Worm (Caenorhabditis elegans) whole organism, early embryonic: Measurements from ENCODE around the gene cpb-2.

Experiments used
- B0310.2 ChIP-seq: sonication (generic microtip); optimal IDR thresholded peaks from 2 replicates; lab custom pipeline; 2016; ENCODE audit warnings: mild to moderate bottlenecking, missing genetic modification characterization, missing compliant biosample characterization
- F13C5.2 ChIP-seq: sonication (generic microtip); optimal IDR thresholded peaks from 2 replicates; lab custom pipeline; 2017; ENCODE audit warnings: mild to moderate bottlenecking, missing genetic modification characterization, inconsistent platforms, missing compliant biosample characterization
- aly-1 ChIP-seq: sonication (generic microtip); optimal IDR thresholded peaks from 2 replicates; lab custom pipeline; 2016; ENCODE audit warnings: missing genetic modification characterization, missing compliant biosample characterization
- ama-1 ChIP-seq: fragments of 150-350 bp; optimal IDR thresholded peaks from 2 replicates; lab custom pipeline; 2014
- ceh-13 ChIP-seq: fragments of 200-800 bp; sonication (Bioruptor generic); optimal IDR thresholded peaks from 2 replicates; lab custom pipeline; 2018; ENCODE audit warnings: mild to moderate bottlenecking, missing genetic modification characterization, missing compliant biosample characterization
- ceh-36 ChIP-seq: sonication (generic microtip); optimal IDR thresholded peaks from 2 replicates; lab custom pipeline; 2016; ENCODE audit warnings: missing genetic modification characterization, inconsistent platforms, missing compliant biosample characterization
- ets-7 ChIP-seq: sonication (generic microtip); optimal IDR thresholded peaks from 2 replicates; lab custom pipeline; 2016; ENCODE audit warnings: missing genotype, missing genetic modification characterization, missing compliant biosample characterization
- flt-1 ChIP-seq: fragments of 200-800 bp; sonication (Bioruptor generic); IDR thresholded peaks from 2 replicates; pipeline ENCODE4 v1.3.6; 2022; ENCODE audit warnings: missing genetic modification characterization, missing compliant biosample characterization
- hmbx-1 ChIP-seq: sonication (generic microtip); optimal IDR thresholded peaks from 2 replicates; lab custom pipeline; 2016; ENCODE audit warnings: mild to moderate bottlenecking, missing genetic modification characterization, missing compliant biosample characterization
- hmg-4 ChIP-seq: fragments of 200-800 bp; sonication (Bioruptor generic); optimal IDR thresholded peaks from 2 replicates; lab custom pipeline; 2018; ENCODE audit warnings: mild to moderate bottlenecking, missing genetic modification characterization, missing compliant biosample characterization
- hnd-1 ChIP-seq: sonication (generic microtip); optimal IDR thresholded peaks from 2 replicates; lab custom pipeline; 2016; ENCODE audit warnings: missing genetic modification characterization, missing compliant biosample characterization
- pes-1 ChIP-seq: fragments of 200-800 bp; sonication (Bioruptor generic); IDR thresholded peaks from 2 replicates; pipeline ENCODE4 v1.3.6; 2022; ENCODE audit warnings: missing genetic modification reagents, missing genetic modification characterization, missing compliant biosample characterization
- scrt-1 ChIP-seq: fragments of 200-800 bp; sonication (Bioruptor generic); IDR thresholded peaks from 2 replicates; pipeline ENCODE4 v1.3.6; 2022; ENCODE audit warnings: missing genetic modification characterization, missing compliant biosample characterization
- sea-1 ChIP-seq: fragments of 200-800 bp; sonication (Bioruptor generic); conservative IDR thresholded peaks from 2 replicates; pipeline ENCODE4 v1.3.6; 2022; ENCODE audit warnings: missing genetic modification characterization, missing compliant biosample characterization
- tbx-11 ChIP-seq: fragments of 200-800 bp; sonication (Bioruptor generic); IDR thresholded peaks from 2 replicates; pipeline ENCODE4 v1.3.6; 2022; ENCODE audit warnings: missing genetic modification characterization, missing compliant biosample characterization
- tbx-37 ChIP-seq: fragments of 200-800 bp; sonication (Bioruptor generic); conservative IDR thresholded peaks from 2 replicates; pipeline ENCODE4 v1.3.6; 2022; ENCODE audit warnings: missing genetic modification reagents, missing genetic modification characterization, missing compliant biosample characterization
- tra-4 ChIP-seq: sonication (generic microtip); optimal IDR thresholded peaks from 2 replicates; lab custom pipeline; 2017; ENCODE audit warnings: missing genetic modification characterization, missing compliant biosample characterization

Gene cpb-2

ce11 chrII:6236093-6236945, 43.7 kb downstream of the cpb-2 start:
- TF ChIP-seq ama-1 = no peak
- TF ChIP-seq hmg-4 (GFP tag; lab: Kevin White, UChicago) = no peak
- TF ChIP-seq B0310.2 = no peak
- TF ChIP-seq F13C5.2 (tag; lab: Kevin White, UChicago) = no peak
- TF ChIP-seq hmbx-1 (tag; lab: Kevin White, UChicago) = no peak
- no peak for TF ChIP-seq ets-7 (tag; lab: Kevin White, UChicago)
- TF ChIP-seq hnd-1 (tag; lab: Kevin White, UChicago) = no peak
- TF ChIP-seq tbx-37 = no peak
- no peak for TF ChIP-seq flt-1
- no peak for TF ChIP-seq tbx-11 (GFP tag; lab: Robert Waterston, UW)
- no peak for TF ChIP-seq scrt-1 (GFP tag; lab: Robert Waterston, UW)
- TF ChIP-seq ceh-36 (tag; lab: Kevin White, UChicago) = no peak
- no peak for TF ChIP-seq aly-1 (tag; lab: Kevin White, UChicago)
- no peak for TF ChIP-seq sea-1 (GFP tag; lab: Robert Waterston, UW)
- TF ChIP-seq pes-1 (GFP tag; lab: Robert Waterston, UW) = no peak
- no peak for TF ChIP-seq ceh-13
- no peak for TF ChIP-seq tra-4 (tag; lab: Kevin White, UChicago)

DNA sequence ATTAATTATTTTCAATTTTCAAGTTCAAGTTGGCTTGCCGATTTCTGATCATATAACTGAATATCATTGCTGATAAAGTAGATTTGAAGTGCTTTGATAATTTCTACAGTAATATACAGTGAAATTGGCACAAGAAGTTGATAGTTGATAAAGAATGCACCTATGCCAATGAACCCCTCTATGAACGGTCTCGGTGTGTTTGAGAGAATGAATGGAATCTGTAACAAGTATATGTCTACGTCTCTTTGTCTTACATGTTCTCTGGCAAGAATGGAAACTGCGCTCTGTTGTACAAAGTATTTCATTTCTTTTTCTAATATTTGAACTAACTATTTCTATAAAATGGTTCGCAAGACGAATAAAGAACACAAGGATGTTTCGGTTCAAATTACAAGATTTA, 49.2 kb downstream of the cpb-2 start, which contains the start of gene T24H7.8:
TSS of gene T24H7.8 (plus strand) at position 301 of the 400 bp plus-strand sequence.
- TF ChIP-seq hmg-4 (GFP tag; lab: Kevin White, UChicago) (no peak), tra-4 (tag; lab: Kevin White, UChicago) (no peak), B0310.2 (no peak), pes-1 (GFP tag; lab: Robert Waterston, UW) (no peak), flt-1 (no peak), ets-7 (tag; lab: Kevin White, UChicago) (no peak), aly-1 (tag; lab: Kevin White, UChicago) (no peak), scrt-1 (GFP tag; lab: Robert Waterston, UW) (no peak), hmbx-1 (tag; lab: Kevin White, UChicago) (no peak)

DNA sequence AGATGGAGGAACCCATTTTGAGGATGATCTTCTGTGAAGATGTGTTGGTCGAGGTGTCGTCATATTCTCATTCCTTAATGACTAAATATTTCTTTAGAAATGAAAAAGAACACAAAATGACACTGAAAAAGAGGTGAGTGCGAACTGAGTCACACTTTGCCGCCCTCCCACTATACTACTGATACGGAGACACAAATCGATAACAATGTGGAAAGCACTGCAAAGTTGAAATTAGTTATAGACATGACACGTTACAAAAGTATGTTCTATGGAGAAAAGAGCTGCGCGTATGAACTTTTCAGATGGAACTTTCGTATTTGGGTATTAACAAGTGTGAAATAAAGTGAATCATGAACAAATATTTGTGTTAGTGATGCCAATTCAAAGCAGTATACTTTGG, 51.6 kb downstream of the cpb-2 start, which contains the start of gene tat-4:
TSS of gene tat-4 (minus strand) at position 117 of the 400 bp plus-strand sequence.
- TF ChIP-seq ama-1 (no peak), hmg-4 (GFP tag; lab: Kevin White, UChicago) (no peak), hmbx-1 (tag; lab: Kevin White, UChicago) (no peak), ceh-36 (tag; lab: Kevin White, UChicago) (no peak), hnd-1 (tag; lab: Kevin White, UChicago) (no peak), scrt-1 (GFP tag; lab: Robert Waterston, UW) (no peak), B0310.2 (no peak), ceh-13 (no peak), aly-1 (tag; lab: Kevin White, UChicago) (no peak), tbx-37 (no peak)
